Fruit fly (Drosophila melanogaster) Kc167 (cell line): Measurements from ENCODE around the gene CG8773.

Source experiments
- Myc ChIP-seq: fragments of >200 bp; optimal IDR thresholded peaks from 2 replicates; lab custom pipeline; 2017; ENCODE audit warnings: missing external identifiers
- Sin3A ChIP-seq: fragments of >200 bp; optimal IDR thresholded peaks from 2 replicates; lab custom pipeline; 2018; ENCODE audit warnings: missing external identifiers
- h ChIP-seq: fragments of >200 bp; optimal IDR thresholded peaks from 3 replicates; lab custom pipeline; 2018; ENCODE audit warnings: missing external identifiers
- insv ChIP-seq: fragments of >200 bp; optimal IDR thresholded peaks from 3 replicates; lab custom pipeline; 2018; ENCODE audit warnings: missing external identifiers
- psq ChIP-seq: fragments of >200 bp; optimal IDR thresholded peaks from 2 replicates; lab custom pipeline; 2017; ENCODE audit warnings: missing external identifiers
- ttk ChIP-seq: sonication (Bioruptor generic); optimal IDR thresholded peaks from 2 replicates; lab custom pipeline; 2017; ENCODE audit warnings: missing external identifiers

The CG8773 gene

DNA sequence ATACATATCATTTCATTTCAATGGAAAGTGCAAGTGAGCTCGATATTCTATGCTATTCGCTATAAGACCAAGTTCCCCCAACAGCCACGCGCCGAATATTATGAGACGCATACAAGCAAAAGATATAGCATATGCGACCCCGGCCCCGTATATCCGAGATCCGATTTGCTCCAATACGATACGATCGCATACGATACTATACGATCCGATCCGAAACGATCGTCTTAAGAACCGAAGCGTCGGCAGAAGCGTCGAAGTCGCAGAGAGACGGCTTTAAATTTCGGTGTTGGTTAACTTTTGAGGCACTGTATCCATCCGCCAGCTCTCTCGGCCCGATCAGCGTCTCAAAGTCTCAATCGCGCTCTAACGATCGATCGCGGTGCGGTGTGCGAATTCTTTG is 15.1 kb upstream of the CG8773 start, which contains the start of gene CG8630:
CG8630 (plus strand) TSS at position 303 of the 400 bp plus-strand sequence.
- TF ChIP-seq Myc (lab: Kevin White, UChicago) (no peak), h (no peak), insv (lab: Kevin White, UChicago) (no peak), psq (no peak), Sin3A (lab: Kevin White, UChicago) (no peak), ttk (lab: Kevin White, UChicago) (no peak)

DNA sequence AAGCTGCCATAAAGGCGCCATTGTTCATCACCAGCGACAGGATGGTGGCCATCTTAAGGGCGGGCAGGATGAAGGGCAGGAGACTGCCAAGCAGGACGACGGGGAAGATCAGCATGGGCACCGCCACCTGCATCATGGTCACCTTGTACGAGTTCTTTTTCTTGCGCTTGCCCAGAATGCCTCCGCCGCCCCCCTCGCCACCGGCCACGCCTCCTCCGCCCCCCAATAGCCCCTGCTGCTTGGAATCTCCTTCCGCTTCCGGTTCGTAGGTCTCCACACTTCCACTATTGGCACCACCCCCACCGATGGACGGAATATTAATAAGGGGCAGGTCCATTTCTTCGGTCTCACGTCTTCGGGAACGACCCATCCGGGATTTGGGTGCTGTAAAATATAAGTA is 9.4 kb upstream of the CG8773 start:
- TF ChIP-seq psq: no peak
- TF ChIP-seq insv (lab: Kevin White, UChicago): no peak
- no peak for TF ChIP-seq Myc (lab: Kevin White, UChicago)
- TF ChIP-seq h: no peak
- no peak for TF ChIP-seq ttk (lab: Kevin White, UChicago)
- no peak for TF ChIP-seq Sin3A (lab: Kevin White, UChicago)

DNA sequence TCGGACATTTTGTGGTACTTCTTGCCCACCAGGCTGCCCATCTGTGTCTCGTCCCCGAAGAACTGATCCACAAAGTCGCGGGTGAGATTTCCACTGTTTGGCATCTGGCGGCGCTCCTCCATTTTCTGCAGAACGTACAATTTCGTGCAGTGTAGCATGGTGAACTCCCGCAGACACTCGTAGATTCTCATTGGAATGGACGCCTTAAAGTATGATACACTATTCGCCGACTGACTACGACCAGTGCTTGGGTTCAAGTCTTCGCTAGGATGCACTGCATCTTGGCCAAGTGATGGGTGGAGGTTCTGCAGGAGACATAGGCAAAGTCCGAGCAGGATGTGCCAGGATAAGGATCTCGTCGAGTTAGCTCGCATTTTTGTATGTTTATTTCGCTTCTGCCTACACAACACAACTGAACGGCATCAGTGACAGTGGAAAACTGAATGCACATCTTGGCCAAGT is 8.4 kb upstream of the CG8773 start, which contains the start of gene CG15888:
CG15888 (minus strand) TSS at position 412 of the 462 bp plus-strand sequence.
- TF ChIP-seq ttk (lab: Kevin White, UChicago) (no peak), Myc (lab: Kevin White, UChicago) (no peak), insv (lab: Kevin White, UChicago) (no peak), Sin3A (lab: Kevin White, UChicago) (no peak), h (no peak), psq (no peak)

DNA sequence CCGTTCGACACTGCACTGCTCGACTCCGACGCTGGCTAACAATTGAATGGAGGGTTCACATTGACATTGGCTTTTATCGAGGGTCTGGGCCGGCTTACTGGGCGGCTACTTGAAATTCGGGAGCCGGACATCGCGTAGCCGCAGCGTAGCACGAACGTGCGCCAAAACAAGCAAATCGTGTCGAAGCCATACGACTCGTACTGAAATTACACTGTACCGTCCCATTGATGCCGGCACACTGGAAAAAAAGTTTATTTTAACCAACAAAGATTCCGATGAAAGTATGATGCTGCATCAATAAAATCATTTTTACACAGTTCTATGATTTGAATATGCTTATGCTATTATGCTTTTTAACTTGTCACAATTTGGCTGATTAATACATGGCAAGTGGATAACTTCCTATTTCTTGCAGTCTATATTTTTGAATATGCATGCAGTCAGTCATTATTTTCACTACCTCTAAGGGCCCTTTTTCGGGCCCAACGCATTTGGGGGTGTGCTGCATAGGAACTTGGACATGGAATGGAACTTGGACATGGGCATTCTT is 5.7 kb upstream of the CG8773 start, which contains the start of gene apn:
apn (minus strand) TSS at position 51 of the 550 bp plus-strand sequence.
- TF ChIP-seq Sin3A (lab: Kevin White, UChicago): no peak
- no peak for TF ChIP-seq ttk (lab: Kevin White, UChicago)
- no peak for TF ChIP-seq Myc (lab: Kevin White, UChicago)
- TF ChIP-seq insv (lab: Kevin White, UChicago): no peak
- no peak for TF ChIP-seq psq
- no peak for TF ChIP-seq h

DNA sequence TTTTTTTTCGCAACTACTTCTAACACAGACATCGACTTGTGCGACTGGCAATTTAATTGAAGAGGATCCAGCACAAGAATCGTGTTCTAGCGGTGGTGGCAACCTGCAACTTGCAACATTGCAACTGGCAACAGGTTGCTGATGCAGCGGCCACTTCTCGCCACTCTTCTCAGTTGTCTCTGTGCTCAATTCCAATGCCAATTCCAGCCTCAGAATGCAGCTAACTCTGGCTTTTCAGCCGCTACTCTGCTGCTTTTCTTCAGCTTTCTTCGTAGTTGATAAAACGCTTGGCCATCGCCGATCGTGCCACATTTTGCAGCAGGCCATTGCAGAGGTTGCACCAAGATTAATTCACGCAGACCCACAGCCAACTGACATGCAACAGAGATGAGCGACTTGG is 4.2 kb upstream of the CG8773 start, which contains the start of gene Osi22:
Osi22 (plus strand) TSS at position 301 of the 400 bp plus-strand sequence.
- TF ChIP-seq Myc (lab: Kevin White, UChicago) (no peak), psq (no peak), ttk (lab: Kevin White, UChicago) (no peak), Sin3A (lab: Kevin White, UChicago) (no peak), insv (lab: Kevin White, UChicago) (no peak), h (no peak)

DNA sequence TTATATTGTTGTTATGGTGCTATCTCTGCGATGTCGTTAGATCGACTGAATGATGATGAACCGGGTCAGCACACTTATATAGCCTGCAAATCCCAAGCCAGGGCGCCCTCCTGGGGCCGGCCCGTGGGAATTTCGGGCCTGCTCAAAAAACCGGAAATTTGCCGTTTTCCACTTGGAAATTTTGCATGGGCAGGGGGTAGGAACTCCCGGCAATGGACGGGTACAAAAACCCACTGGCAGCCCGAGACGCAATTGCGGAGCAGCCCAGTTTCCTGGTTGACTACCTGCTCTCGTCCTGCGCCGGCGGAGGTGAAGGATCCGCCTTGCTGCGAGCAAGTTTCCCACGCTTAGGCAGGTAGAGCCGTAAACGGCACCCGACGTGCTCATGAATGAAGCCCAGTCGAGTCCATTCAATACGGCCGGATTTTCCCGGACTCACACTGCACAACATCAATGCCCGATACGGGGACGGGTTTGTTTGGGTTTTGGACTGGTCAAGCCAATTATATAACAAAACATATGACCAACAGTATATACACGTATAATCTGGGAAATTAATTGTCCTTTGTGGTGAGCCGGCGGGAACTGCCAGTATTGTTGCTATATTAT is 1.3 kb upstream of the CG8773 start, which contains the start of gene wntD:
wntD (minus strand) TSS at position 51 of the 609 bp plus-strand sequence.
- no peak for TF ChIP-seq psq
- no peak for TF ChIP-seq insv (lab: Kevin White, UChicago)
- TF ChIP-seq ttk (lab: Kevin White, UChicago): no peak
- no peak for TF ChIP-seq Sin3A (lab: Kevin White, UChicago)
- no peak for TF ChIP-seq Myc (lab: Kevin White, UChicago)
- TF ChIP-seq h: no peak

DNA sequence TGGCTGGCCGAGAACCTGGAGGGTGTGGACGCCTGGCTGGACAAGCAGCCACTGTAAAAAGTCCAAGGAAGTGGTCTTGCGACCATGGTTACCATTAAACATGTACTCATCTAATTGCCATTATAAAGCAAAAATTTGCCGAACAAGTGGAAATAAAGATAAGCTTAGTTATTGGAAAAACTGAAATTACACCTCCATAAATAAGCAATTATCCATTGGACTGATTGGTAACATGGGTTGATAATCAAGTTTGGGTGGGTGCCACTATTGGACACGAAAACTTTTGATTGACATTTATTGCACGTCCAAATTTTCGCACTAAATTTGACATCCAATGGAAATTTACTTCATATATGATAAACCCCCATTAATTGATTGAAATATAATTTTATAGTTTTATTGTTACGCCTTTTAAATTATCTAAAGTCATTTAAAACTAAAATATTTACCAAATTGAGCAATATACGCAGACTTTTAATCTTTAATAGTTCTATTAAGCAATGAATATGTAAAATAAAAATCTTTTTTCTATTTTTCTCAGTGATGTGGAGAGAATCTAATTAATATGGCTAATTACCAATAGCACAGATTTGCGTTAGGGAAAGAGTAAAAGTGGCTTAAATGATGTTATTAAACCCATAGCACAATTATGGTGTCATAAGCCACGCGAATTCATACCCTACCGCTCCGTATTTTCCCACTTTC is 3.7 kb downstream of the CG8773 start, which contains the start of gene CG8774:
CG8774 (plus strand) TSS at position 655 of the 705 bp plus-strand sequence.
- no peak for TF ChIP-seq Myc (lab: Kevin White, UChicago)
- no peak for TF ChIP-seq ttk (lab: Kevin White, UChicago)
- TF ChIP-seq insv (lab: Kevin White, UChicago): no peak
- no peak for TF ChIP-seq h
- no peak for TF ChIP-seq Sin3A (lab: Kevin White, UChicago)
- no peak for TF ChIP-seq psq

DNA sequence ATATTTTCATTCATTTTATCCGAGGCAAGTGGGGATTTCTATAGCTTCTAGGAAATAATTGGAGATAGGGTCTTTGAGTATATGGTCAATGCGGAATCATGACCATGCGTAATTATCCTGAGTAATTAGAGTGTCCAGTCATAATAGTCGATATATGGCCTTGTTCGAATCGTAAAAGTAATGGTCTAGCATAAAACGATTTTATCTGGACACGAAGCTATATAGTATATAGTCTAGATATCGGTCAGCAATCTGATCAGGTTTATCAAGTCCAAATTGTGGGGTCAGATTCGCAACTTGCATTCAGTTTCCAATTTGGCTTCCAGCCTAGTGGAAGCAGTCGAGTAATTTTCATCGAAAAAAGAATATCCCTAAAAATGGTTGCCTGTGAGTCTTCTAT is 7.8 kb downstream of the CG8773 start, which contains the start of gene CG32473:
CG32473 (plus strand) TSS at position 301 of the 400 bp plus-strand sequence.
- TF ChIP-seq ttk (lab: Kevin White, UChicago) (no peak), h (no peak), Myc (lab: Kevin White, UChicago) (no peak), Sin3A (lab: Kevin White, UChicago) (no peak), psq (no peak), insv (lab: Kevin White, UChicago) (no peak)

DNA sequence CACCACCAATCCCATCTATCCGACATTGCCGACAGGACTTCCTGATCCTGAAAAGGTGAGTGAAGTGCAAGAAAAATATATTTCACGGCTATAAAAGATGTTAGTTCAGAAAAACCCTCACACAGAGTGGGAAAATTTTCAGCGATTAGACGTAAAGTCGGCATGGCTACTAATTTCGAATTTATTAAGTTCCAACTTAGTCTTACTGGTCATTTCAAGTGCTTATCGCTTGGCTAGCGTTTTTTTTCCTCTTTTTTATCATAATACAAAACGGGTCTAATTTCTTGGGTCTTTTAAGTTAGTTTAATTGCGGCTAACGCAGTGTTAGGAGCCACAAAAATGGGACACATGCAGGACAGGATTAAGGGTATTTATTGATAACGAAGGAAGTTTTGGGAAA is 8.6 kb downstream of the CG8773 start, which contains the start of gene CG43208:
CG43208 (plus strand) TSS at position 301 of the 400 bp plus-strand sequence.
- no peak for TF ChIP-seq Sin3A (lab: Kevin White, UChicago)
- TF ChIP-seq h: no peak
- no peak for TF ChIP-seq Myc (lab: Kevin White, UChicago)
- TF ChIP-seq insv (lab: Kevin White, UChicago): no peak
- no peak for TF ChIP-seq ttk (lab: Kevin White, UChicago)
- no peak for TF ChIP-seq psq

DNA sequence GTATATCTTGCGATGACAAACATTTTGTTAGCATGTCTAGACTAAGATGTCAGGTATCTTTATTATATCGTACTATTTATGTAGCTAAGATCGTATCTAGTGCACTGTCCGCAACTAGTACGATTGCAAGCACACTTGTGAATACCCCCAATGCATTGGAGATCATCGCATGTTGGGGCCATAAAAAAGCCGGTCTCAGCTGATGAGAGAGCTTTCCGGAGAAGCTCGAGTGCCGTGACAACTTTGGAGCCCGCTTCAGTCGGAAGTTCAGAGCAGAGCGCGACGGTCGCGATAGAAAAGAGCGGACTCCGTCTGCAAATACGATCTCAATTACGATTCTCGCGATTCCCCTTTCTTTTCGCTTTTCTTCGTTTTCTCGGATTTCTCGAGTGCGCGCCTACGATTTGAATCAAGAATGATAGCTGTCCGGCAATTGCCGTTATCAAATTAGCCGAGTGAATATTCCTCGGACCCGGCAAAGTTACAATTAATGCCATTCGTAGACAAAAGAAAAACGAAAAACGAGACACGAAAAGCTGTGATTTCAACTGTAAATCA is 10.0 kb downstream of the CG8773 start:
- TF ChIP-seq psq (no peak), insv (lab: Kevin White, UChicago) (no peak), Myc (lab: Kevin White, UChicago) (no peak)

DNA sequence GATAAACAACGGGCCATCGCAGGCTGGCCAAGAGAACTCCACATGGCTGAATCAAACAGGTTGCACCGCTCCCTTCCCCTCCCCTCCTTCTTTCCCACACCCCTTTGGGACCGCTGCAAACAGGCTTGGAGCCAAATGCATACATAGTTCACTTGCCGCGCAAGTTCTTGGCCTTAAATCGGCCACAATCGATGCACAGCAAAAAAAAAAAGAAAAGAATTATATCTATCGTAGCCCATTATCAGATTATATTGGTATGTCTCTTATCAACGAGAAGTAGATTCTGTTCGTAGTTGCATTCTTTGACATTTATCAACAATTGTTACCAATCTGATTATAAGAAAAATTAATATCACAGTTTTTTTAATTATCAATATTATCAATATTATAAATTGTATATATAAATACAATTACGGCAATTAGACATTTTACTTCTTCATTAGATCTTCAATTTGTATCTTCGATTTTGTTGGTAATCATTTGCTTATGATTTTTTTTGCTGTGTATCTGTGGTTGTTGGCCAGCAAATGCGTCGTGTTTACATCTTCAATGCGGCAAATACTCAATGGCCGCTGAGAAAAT is 10.9 kb downstream of the CG8773 start:
- no peak for TF ChIP-seq ttk (lab: Kevin White, UChicago)
- no peak for TF ChIP-seq Sin3A (lab: Kevin White, UChicago)
- no peak for TF ChIP-seq insv (lab: Kevin White, UChicago)
- no peak for TF ChIP-seq h
- TF ChIP-seq Myc (lab: Kevin White, UChicago): no peak
- TF ChIP-seq psq: no peak
